Fruit fly (Drosophila melanogaster) whole organism, prepupa: Measurements from ENCODE around the gene CG45089.
A peak's percentile ranks its signal among the peaks of the same experiment; 100 is the strongest.

Experiments
- CG1621 ChIP-seq: fragments of 200-800 bp; sonication (Bioruptor generic); optimal IDR thresholded peaks from 3 replicates; lab custom pipeline; 2018; ENCODE audit warnings: missing biosample characterization, mild to moderate bottlenecking, missing genetic modification characterization
- CG31627 ChIP-seq: fragments of 200-800 bp; sonication (Bioruptor generic); optimal IDR thresholded peaks from 3 replicates; lab custom pipeline; 2016; ENCODE audit warnings: missing biosample characterization, missing genetic modification characterization
- CG6792 ChIP-seq: fragments of 200-800 bp; sonication (Bioruptor generic); optimal IDR thresholded peaks from 3 replicates; lab custom pipeline; 2016; ENCODE audit warnings: missing biosample characterization, missing genetic modification characterization
- Ets96B ChIP-seq: fragments of 200-800 bp; optimal IDR thresholded peaks from 2 replicates; lab custom pipeline; 2019; ENCODE audit warnings: missing biosample characterization, mild to moderate bottlenecking, missing genetic modification characterization, moderate library complexity
- Sox102F ChIP-seq: fragments of 200-800 bp; sonication (Bioruptor generic); optimal IDR thresholded peaks from 2 replicates; lab custom pipeline; 2016; ENCODE audit warnings: missing biosample characterization, mild to moderate bottlenecking, missing genetic modification characterization
- achi ChIP-seq: fragments of 200-800 bp; sonication (Bioruptor generic); optimal IDR thresholded peaks from 3 replicates; lab custom pipeline; 2016; ENCODE audit warnings: missing biosample characterization, missing genetic modification characterization
- dsx ChIP-seq: fragments of 200-800 bp; optimal IDR thresholded peaks from 3 replicates; lab custom pipeline; 2019; ENCODE audit warnings: missing biosample characterization, mild to moderate bottlenecking, missing genetic modification characterization, moderate library complexity; ENCODE audit not compliant: poor library complexity, severe bottlenecking
- esn ChIP-seq: fragments of 200-800 bp; sonication (Bioruptor generic); optimal IDR thresholded peaks from 2 replicates; lab custom pipeline; 2016; ENCODE audit warnings: missing biosample characterization, mild to moderate bottlenecking, missing genetic modification characterization, moderate library complexity
- fd59A ChIP-seq: fragments of 200-800 bp; sonication (Bioruptor generic); optimal IDR thresholded peaks from 2 replicates; lab custom pipeline; 2017; ENCODE audit warnings: missing biosample characterization, mild to moderate bottlenecking, missing genetic modification characterization, missing genetic modification reagents
- fkh ChIP-seq: fragments of 200-800 bp; sonication (Bioruptor generic); optimal IDR thresholded peaks from 3 replicates; lab custom pipeline; 2017; ENCODE audit warnings: missing biosample characterization, mild to moderate bottlenecking, missing genetic modification characterization, moderate library complexity
- net ChIP-seq: fragments of 200-800 bp; sonication (Bioruptor generic); optimal IDR thresholded peaks from 3 replicates; lab custom pipeline; 2016; ENCODE audit warnings: missing biosample characterization, missing genetic modification characterization

- TF ChIP-seq fd59A (GFP tag; lab: Kevin White, UChicago) (peak; percentile 65), net (GFP tag; lab: Kevin White, UChicago) (peak; percentile 74), CG31627 (GFP tag; lab: Kevin White, UChicago) (peak; percentile 84), esn (GFP tag; lab: Kevin White, UChicago) (peak; percentile 77), Ets96B (tag; lab: Kevin White, UChicago) (peak; percentile 79), Sox102F (GFP tag; lab: Kevin White, UChicago) (peak; percentile 83), fkh (GFP tag; lab: Kevin White, UChicago) (peak; percentile 66), CG1621 (tag; lab: Kevin White, UChicago) (peak; percentile 76), CG6792 (GFP tag; lab: Kevin White, UChicago) (peak; percentile 70), dsx (GFP tag; lab: Kevin White, UChicago) (peak; percentile 75), achi (GFP tag; lab: Kevin White, UChicago) (peak; percentile 75)
Observed at dm6 chrX:7908239-7909068, 14.9 kb upstream of the CG45089 start, which contains the start of the genes dpr14 and spidey.
